Fruit fly (Drosophila melanogaster) whole organism, pupa: Measurements from ENCODE around the gene Cpr92A.
A peak's percentile ranks its signal among the peaks of the same experiment; 100 is the strongest.

ENCODE experiments used
- CG12605 ChIP-seq: fragments of 200-800 bp; sonication (Bioruptor generic); IDR thresholded peaks from 2 replicates; pipeline ENCODE4 v1.3.6; 2022; ENCODE audit warnings: missing biosample characterization, missing genetic modification characterization
- CG15710 ChIP-seq: fragments of 200-800 bp; sonication (Bioruptor generic); optimal IDR thresholded peaks from 2 replicates; lab custom pipeline; 2018; ENCODE audit warnings: missing biosample characterization, mild to moderate bottlenecking, missing genetic modification characterization, moderate library complexity
- CG17806 ChIP-seq: fragments of 200-800 bp; sonication (Bioruptor generic); optimal IDR thresholded peaks from 2 replicates; lab custom pipeline; 2018; ENCODE audit warnings: missing biosample characterization, mild to moderate bottlenecking, missing genetic modification characterization, moderate library complexity
- CG4496 ChIP-seq: fragments of 200-800 bp; sonication (Bioruptor generic); IDR thresholded peaks from 3 replicates; pipeline ENCODE4 v1.3.6; 2022; ENCODE audit warnings: missing biosample characterization, missing genetic modification characterization
- CG8159 ChIP-seq: fragments of 200-800 bp; sonication (Bioruptor generic); optimal IDR thresholded peaks from 3 replicates; lab custom pipeline; 2018; ENCODE audit warnings: missing biosample characterization, mild to moderate bottlenecking, missing genetic modification characterization, moderate library complexity
- CG9948 ChIP-seq: fragments of 200-800 bp; sonication (Bioruptor generic); optimal IDR thresholded peaks from 2 replicates; lab custom pipeline; 2018; ENCODE audit warnings: missing biosample characterization, mild to moderate bottlenecking, missing genetic modification characterization, moderate library complexity
- D1 ChIP-seq: fragments of 200-800 bp; sonication (Bioruptor generic); optimal IDR thresholded peaks from 2 replicates; lab custom pipeline; 2018; ENCODE audit warnings: missing biosample characterization, mild to moderate bottlenecking, missing genetic modification characterization, moderate library complexity
- EcR ChIP-seq: fragments of 200-800 bp; sonication (Bioruptor generic); optimal IDR thresholded peaks from 3 replicates; lab custom pipeline; 2019; ENCODE audit warnings: missing biosample characterization, missing genetic modification characterization, mild to moderate bottlenecking, moderate library complexity, missing genetic modification reagents
- Ets98B ChIP-seq: fragments of 200-800 bp; sonication (Bioruptor generic); IDR thresholded peaks from 2 replicates; pipeline ENCODE4 v1.3.6; 2022; ENCODE audit warnings: missing biosample characterization, missing genetic modification characterization
- Pif1A ChIP-seq: fragments of 200-800 bp; sonication (Bioruptor generic); optimal IDR thresholded peaks from 3 replicates; lab custom pipeline; 2016; ENCODE audit warnings: missing biosample characterization, missing genetic modification characterization
- Snoo ChIP-seq: fragments of 200-800 bp; sonication (Bioruptor generic); optimal IDR thresholded peaks from 3 replicates; lab custom pipeline; 2017; ENCODE audit warnings: missing biosample characterization, mild to moderate bottlenecking, missing genetic modification characterization, inconsistent platforms
- fd96Ca ChIP-seq: fragments of 200-800 bp; sonication (Bioruptor generic); IDR thresholded peaks from 3 replicates; pipeline ENCODE4 v1.3.6; 2022; ENCODE audit warnings: missing biosample characterization, missing genetic modification characterization

The Cpr92A gene

dm6 chr3R:19569654-19570053 lies 29.1 kb downstream of the Cpr92A start:
- TF ChIP-seq CG17806 (tag; lab: Kevin White, UChicago) (no peak), CG15710 (no peak)

dm6 chr3R:19569139-19569538 lies 29.6 kb downstream of the Cpr92A start:
- TF ChIP-seq CG12605 (GFP tag; lab: Robert Waterston, UW) (no peak), CG4496 (0 out of 3 replicates have a peak, but pooled peaks have one; percentile 50), D1 (peak; percentile 60), fd96Ca (GFP tag; lab: Robert Waterston, UW) (no peak; the same call in 2 of the 3 replicates), CG15710 (no peak), Ets98B (GFP tag; lab: Robert Waterston, UW) (0 out of 2 replicates have a peak, but pooled peaks have one; percentile 50)

- TF ChIP-seq Snoo (tag; lab: Kevin White, UChicago), result no peak
- no peak for TF ChIP-seq CG4496
- TF ChIP-seq D1, result no peak
- no peak for TF ChIP-seq CG9948
- TF ChIP-seq EcR, result no peak
- no peak for TF ChIP-seq CG8159 (tag; lab: Kevin White, UChicago)
- TF ChIP-seq fd96Ca (GFP tag; lab: Robert Waterston, UW), result no peak
- TF ChIP-seq Pif1A (GFP tag; lab: Kevin White, UChicago), result no peak
Observed at dm6 chr3R:19568736-19569135, 30.0 kb downstream of the Cpr92A start.
